Worm (Caenorhabditis elegans) whole organism, mixed stage, embryonic: ENCODE data around the gene gyf-1.

Source experiments
- M03D4.4 ChIP-seq: sonication (generic microtip); optimal IDR thresholded peaks from 2 replicates; lab custom pipeline; 2017; ENCODE audit warnings: mild to moderate bottlenecking, missing genetic modification characterization, missing compliant biosample characterization
- bed-3 ChIP-seq: fragments of 200-800 bp; sonication (Bioruptor generic); optimal IDR thresholded peaks from 3 replicates; lab custom pipeline; 2018; ENCODE audit warnings: mild to moderate bottlenecking, missing genetic modification characterization, moderate library complexity, missing compliant biosample characterization
- ceh-39 ChIP-seq: fragments of 150-350 bp; optimal IDR thresholded peaks from 2 replicates; lab custom pipeline; 2014; ENCODE audit warnings: missing biosample characterization, missing genetic modification characterization
- ceh-43 ChIP-seq: fragments of 200-800 bp; sonication (Bioruptor generic); optimal IDR thresholded peaks from 2 replicates; lab custom pipeline; 2018; ENCODE audit warnings: mild to moderate bottlenecking, missing genetic modification characterization, moderate library complexity, missing compliant biosample characterization
- ceh-83 ChIP-seq: fragments of 200-800 bp; sonication (Bioruptor generic); optimal IDR thresholded peaks from 2 replicates; lab custom pipeline; 2018; ENCODE audit warnings: mild to moderate bottlenecking, missing genetic modification characterization, missing compliant biosample characterization
- ces-1 ChIP-seq: fragments of 150-350 bp; optimal IDR thresholded peaks from 2 replicates; lab custom pipeline; 2014; ENCODE audit warnings: missing biosample characterization, missing genetic modification reagents, missing genetic modification characterization
- cnd-1 ChIP-seq: fragments of 200-800 bp; sonication (Bioruptor generic); optimal IDR thresholded peaks from 2 replicates; lab custom pipeline; 2018; ENCODE audit warnings: mild to moderate bottlenecking, missing genetic modification characterization, missing compliant biosample characterization
- drap-1 ChIP-seq: fragments of 200-800 bp; sonication (Bioruptor generic); optimal IDR thresholded peaks from 3 replicates; lab custom pipeline; 2018; ENCODE audit warnings: mild to moderate bottlenecking, missing genetic modification characterization, missing compliant biosample characterization
- elt-1 ChIP-seq: sonication (generic microtip); optimal IDR thresholded peaks from 2 replicates; lab custom pipeline; 2017; ENCODE audit warnings: missing genetic modification characterization, mild to moderate bottlenecking, missing compliant biosample characterization, antibody characterized with exemption, moderate library complexity, borderline replicate concordance; ENCODE audit not compliant: insufficient read depth
- elt-3 ChIP-seq: fragments of 150-350 bp; optimal IDR thresholded peaks from 2 replicates; lab custom pipeline; 2014; ENCODE audit warnings: missing biosample characterization, missing genetic modification characterization
- flh-1 ChIP-seq: fragments of 200-800 bp; sonication (Bioruptor generic); optimal IDR thresholded peaks from 2 replicates; lab custom pipeline; 2018; ENCODE audit warnings: mild to moderate bottlenecking, missing genetic modification characterization, moderate library complexity, missing compliant biosample characterization
- hlh-1 ChIP-seq: fragments of 150-350 bp; optimal IDR thresholded peaks from 2 replicates; lab custom pipeline; 2014; ENCODE audit warnings: missing biosample characterization, missing genetic modification reagents, missing genetic modification characterization
- lin-13 ChIP-seq: fragments of 150-350 bp; optimal IDR thresholded peaks from 2 replicates; lab custom pipeline; 2014; ENCODE audit warnings: missing biosample characterization, missing genetic modification characterization
- mab-5 ChIP-seq: fragments of 150-350 bp; optimal IDR thresholded peaks from 2 replicates; lab custom pipeline; 2014; ENCODE audit warnings: missing biosample characterization, missing genetic modification characterization
- mep-1 ChIP-seq: fragments of 150-350 bp; optimal IDR thresholded peaks from 2 replicates; lab custom pipeline; 2017; ENCODE audit warnings: missing biosample characterization, missing genetic modification reagents, missing genetic modification characterization, inconsistent platforms
- mls-2 ChIP-seq: sonication (generic microtip); optimal IDR thresholded peaks from 2 replicates; lab custom pipeline; 2016; ENCODE audit warnings: mild to moderate bottlenecking, missing genetic modification characterization, moderate library complexity, missing compliant biosample characterization
- nhr-12 ChIP-seq: fragments of 150-350 bp; optimal IDR thresholded peaks from 2 replicates; lab custom pipeline; 2014; ENCODE audit warnings: missing biosample characterization, missing genetic modification characterization
- nhr-2 ChIP-seq: fragments of 150-350 bp; optimal IDR thresholded peaks from 2 replicates; lab custom pipeline; 2014; ENCODE audit warnings: missing biosample characterization, missing genetic modification characterization
- nhr-237 ChIP-seq: fragments of 150-350 bp; optimal IDR thresholded peaks from 2 replicates; lab custom pipeline; 2014; ENCODE audit warnings: missing biosample characterization, missing genetic modification characterization
- nhr-28 ChIP-seq: fragments of 150-350 bp; optimal IDR thresholded peaks from 2 replicates; lab custom pipeline; 2014; ENCODE audit warnings: missing biosample characterization, missing genetic modification characterization
- nhr-76 ChIP-seq: sonication (generic microtip); optimal IDR thresholded peaks from 2 replicates; lab custom pipeline; 2017; ENCODE audit warnings: missing biosample characterization, missing genetic modification characterization
- sem-2 ChIP-seq: fragments of 200-800 bp; sonication (Bioruptor generic); optimal IDR thresholded peaks from 2 replicates; lab custom pipeline; 2018; ENCODE audit warnings: mild to moderate bottlenecking, missing genetic modification characterization, missing compliant biosample characterization
- snpc-4 ChIP-seq: fragments of 150-350 bp; optimal IDR thresholded peaks from 2 replicates; lab custom pipeline; 2014; ENCODE audit warnings: missing biosample characterization, missing genetic modification characterization
- sptf-1 ChIP-seq: sonication (generic microtip); optimal IDR thresholded peaks from 2 replicates; lab custom pipeline; 2017; ENCODE audit warnings: mild to moderate bottlenecking, missing genetic modification characterization, moderate library complexity, missing compliant biosample characterization
- unc-120 ChIP-seq: sonication (generic microtip); optimal IDR thresholded peaks from 2 replicates; lab custom pipeline; 2017; ENCODE audit warnings: missing genetic modification characterization, missing compliant biosample characterization; ENCODE audit not compliant: poor library complexity, severe bottlenecking
- unc-39 ChIP-seq: fragments of 150-350 bp; optimal IDR thresholded peaks from 2 replicates; lab custom pipeline; 2014; ENCODE audit warnings: missing biosample characterization, missing genetic modification characterization
- unc-62 ChIP-seq: fragments of 150-350 bp; optimal IDR thresholded peaks from 2 replicates; lab custom pipeline; 2014; ENCODE audit warnings: missing biosample characterization, missing genetic modification reagents, missing genetic modification characterization
- zip-8 ChIP-seq: fragments of 150-350 bp; optimal IDR thresholded peaks from 2 replicates; lab custom pipeline; 2014; ENCODE audit warnings: missing biosample characterization, missing genetic modification characterization
- ztf-11 ChIP-seq: fragments of 150-350 bp; optimal IDR thresholded peaks from 2 replicates; lab custom pipeline; 2014; ENCODE audit warnings: missing biosample characterization, missing genetic modification characterization

Gene gyf-1

DNA sequence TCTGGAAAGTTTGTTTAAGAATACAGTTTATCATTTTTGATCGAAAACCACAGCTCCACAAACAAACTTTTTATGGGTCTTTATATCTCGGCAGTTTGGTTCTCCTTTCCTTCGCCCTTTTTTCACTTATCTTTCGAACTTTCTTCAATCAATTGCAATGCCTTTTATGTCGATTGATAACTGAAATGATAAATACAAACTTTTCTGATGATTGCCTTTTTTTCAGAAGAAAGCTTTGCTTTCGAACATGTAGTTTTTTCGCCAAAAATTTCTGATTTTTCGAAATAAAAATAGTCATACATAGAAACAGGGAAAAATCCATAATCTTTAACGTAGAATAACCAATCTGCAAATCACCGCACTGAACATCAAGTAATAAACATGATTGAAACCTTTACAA is 22.8 kb upstream of the gyf-1 start, which contains the start of gene T19D12.2:
TSS of gene T19D12.2 (plus strand) at position 125 of the 400 bp plus-strand sequence.
- no peak for TF ChIP-seq mep-1 (tag; lab: Kevin White, UChicago)
- no peak for TF ChIP-seq hlh-1
- TF ChIP-seq ztf-11 = no peak
- TF ChIP-seq unc-62 (GFP tag; lab: Kevin White, UChicago) = no peak
- no peak for TF ChIP-seq nhr-76
- TF ChIP-seq drap-1 = no peak

DNA sequence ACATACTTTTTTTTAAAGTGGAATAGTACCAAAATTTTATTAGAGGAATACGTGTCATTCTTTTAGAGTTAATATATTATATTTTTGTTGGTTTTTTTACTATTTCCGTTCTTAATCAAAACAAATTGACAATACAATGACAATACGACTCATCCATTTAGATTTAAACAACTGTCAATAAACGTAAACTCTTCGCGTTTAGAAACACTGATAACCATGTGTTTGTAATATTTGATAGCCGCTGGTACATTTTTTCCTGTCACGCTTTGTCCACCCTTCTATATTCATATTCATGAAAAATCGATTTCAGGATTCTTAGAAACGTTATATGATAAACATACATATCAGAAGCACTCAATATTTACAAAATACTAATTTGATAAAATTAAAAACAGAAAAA is 20.2 kb upstream of the gyf-1 start:
- no peak for TF ChIP-seq unc-62 (GFP tag; lab: Kevin White, UChicago)
- no peak for TF ChIP-seq ceh-83 (GFP tag; lab: Kevin White, UChicago)
- no peak for TF ChIP-seq unc-120 (tag; lab: Kevin White, UChicago)
- no peak for TF ChIP-seq mep-1 (tag; lab: Kevin White, UChicago)
- TF ChIP-seq nhr-28 = no peak
- no peak for TF ChIP-seq zip-8 (tag; lab: Kevin White, UChicago)
- TF ChIP-seq elt-1 = no peak
- TF ChIP-seq sptf-1 (tag; lab: Kevin White, UChicago) = no peak
- no peak for TF ChIP-seq sem-2 (GFP tag; lab: Kevin White, UChicago)
- TF ChIP-seq nhr-12 (tag; lab: Kevin White, UChicago) = no peak
- no peak for TF ChIP-seq snpc-4 (tag; lab: Kevin White, UChicago)
- no peak for TF ChIP-seq nhr-237 (tag; lab: Kevin White, UChicago)
- TF ChIP-seq M03D4.4 (tag; lab: Kevin White, UChicago) = no peak
- TF ChIP-seq unc-39 = no peak
- TF ChIP-seq nhr-2 (tag; lab: Kevin White, UChicago) = no peak
- TF ChIP-seq cnd-1 (tag; lab: Kevin White, UChicago) = no peak
- TF ChIP-seq mab-5 = no peak
- no peak for TF ChIP-seq bed-3 (GFP tag; lab: Kevin White, UChicago)

DNA sequence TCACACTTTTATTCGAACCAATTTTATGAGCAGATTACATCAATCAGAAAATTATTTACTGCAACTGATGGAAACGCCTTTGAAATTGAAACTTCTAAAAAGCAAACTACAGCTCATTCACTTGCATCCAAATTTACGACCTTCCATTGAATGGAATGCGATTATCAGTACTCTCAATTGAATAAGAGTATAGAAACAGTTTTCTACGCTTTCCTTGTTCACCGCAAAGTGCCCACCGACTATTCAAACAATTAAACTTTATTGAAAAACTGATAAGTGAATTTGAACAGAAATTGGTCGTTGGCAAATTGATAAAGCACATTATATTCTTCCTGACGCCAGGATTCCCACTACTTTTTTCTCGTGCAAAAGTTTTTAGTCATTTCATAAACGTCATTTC is 18.1 kb upstream of the gyf-1 start:
- no peak for TF ChIP-seq ces-1 (GFP tag; lab: Kevin White, UChicago)
- no peak for TF ChIP-seq mls-2

- TF ChIP-seq ceh-43 (GFP tag; lab: Kevin White, UChicago) (no peak), nhr-237 (tag; lab: Kevin White, UChicago) (no peak), mls-2 (no peak), sem-2 (GFP tag; lab: Kevin White, UChicago) (no peak), zip-8 (tag; lab: Kevin White, UChicago) (no peak), cnd-1 (tag; lab: Kevin White, UChicago) (no peak), flh-1 (no peak), sptf-1 (tag; lab: Kevin White, UChicago) (no peak), snpc-4 (tag; lab: Kevin White, UChicago) (no peak), elt-3 (tag; lab: Kevin White, UChicago) (no peak), nhr-12 (tag; lab: Kevin White, UChicago) (no peak), nhr-76 (no peak), bed-3 (GFP tag; lab: Kevin White, UChicago) (no peak), elt-1 (no peak)
Measured at ce11 chrII:6666598-6666997, 17.4 kb upstream of the gyf-1 start, which contains the start of gene T19D12.1. Gene T19D12.1 (plus strand): TSS chrII:6666898.

DNA sequence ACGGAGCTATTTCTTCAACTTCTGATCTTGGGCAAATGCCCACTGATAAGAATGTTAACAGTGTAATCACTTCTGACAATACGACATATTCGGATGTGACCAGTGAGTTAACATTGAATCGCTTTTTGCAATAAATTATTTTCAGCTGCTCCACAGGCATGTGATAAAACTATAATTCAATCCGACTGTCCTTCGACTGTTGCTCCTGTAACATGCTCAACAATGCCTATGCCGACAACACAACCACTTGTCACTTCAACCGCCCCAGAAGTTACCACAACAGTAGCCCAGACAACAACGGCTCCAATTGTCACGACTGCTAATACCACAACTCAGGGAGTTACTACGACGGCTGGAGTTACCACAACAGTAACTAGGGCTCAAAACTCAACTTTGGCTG is 16.5 kb upstream of the gyf-1 start:
- TF ChIP-seq unc-120 (tag; lab: Kevin White, UChicago) (no peak), lin-13 (tag; lab: Kevin White, UChicago) (no peak)

DNA sequence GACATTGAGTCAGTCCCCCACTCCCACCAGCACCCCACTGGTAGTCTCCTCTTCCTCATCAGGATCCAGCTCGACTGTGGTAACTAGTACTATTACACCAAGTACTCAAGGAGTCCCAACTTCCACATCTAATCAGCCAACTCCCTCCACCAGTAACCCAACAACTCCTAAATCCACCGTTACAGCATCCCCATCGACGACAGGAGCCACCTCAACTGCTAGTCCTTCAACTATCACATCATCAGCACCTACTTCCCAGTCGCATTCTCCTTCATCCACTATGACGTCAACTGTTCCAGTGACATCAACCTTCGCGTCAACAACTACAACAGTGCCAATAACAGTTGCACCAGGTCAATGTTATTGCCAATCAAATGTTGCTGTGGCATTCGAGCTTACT is 15.5 kb upstream of the gyf-1 start:
- TF ChIP-seq lin-13 (tag; lab: Kevin White, UChicago) (no peak), nhr-237 (tag; lab: Kevin White, UChicago) (no peak), unc-39 (no peak), ceh-39 (tag; lab: Kevin White, UChicago) (no peak), mab-5 (no peak), ceh-43 (GFP tag; lab: Kevin White, UChicago) (no peak), mep-1 (tag; lab: Kevin White, UChicago) (no peak), unc-120 (tag; lab: Kevin White, UChicago) (no peak), drap-1 (no peak), ceh-83 (GFP tag; lab: Kevin White, UChicago) (no peak)
- TF ChIP-seq, all 35 proteins: peak for 0
